Worm (Caenorhabditis elegans) whole organism, early embryonic: ENCODE results near the gene cor-1.

Experiments used
- B0310.2 ChIP-seq: sonication (generic microtip); optimal IDR thresholded peaks from 2 replicates; lab custom pipeline; 2016; ENCODE audit warnings: mild to moderate bottlenecking, missing genetic modification characterization, missing compliant biosample characterization
- F13C5.2 ChIP-seq: sonication (generic microtip); optimal IDR thresholded peaks from 2 replicates; lab custom pipeline; 2017; ENCODE audit warnings: mild to moderate bottlenecking, missing genetic modification characterization, inconsistent platforms, missing compliant biosample characterization
- aly-1 ChIP-seq: sonication (generic microtip); optimal IDR thresholded peaks from 2 replicates; lab custom pipeline; 2016; ENCODE audit warnings: missing genetic modification characterization, missing compliant biosample characterization
- ama-1 ChIP-seq: fragments of 150-350 bp; optimal IDR thresholded peaks from 2 replicates; lab custom pipeline; 2014
- ceh-13 ChIP-seq: fragments of 200-800 bp; sonication (Bioruptor generic); optimal IDR thresholded peaks from 2 replicates; lab custom pipeline; 2018; ENCODE audit warnings: mild to moderate bottlenecking, missing genetic modification characterization, missing compliant biosample characterization
- ceh-36 ChIP-seq: sonication (generic microtip); optimal IDR thresholded peaks from 2 replicates; lab custom pipeline; 2016; ENCODE audit warnings: missing genetic modification characterization, inconsistent platforms, missing compliant biosample characterization
- ets-7 ChIP-seq: sonication (generic microtip); optimal IDR thresholded peaks from 2 replicates; lab custom pipeline; 2016; ENCODE audit warnings: missing genotype, missing genetic modification characterization, missing compliant biosample characterization
- flt-1 ChIP-seq: fragments of 200-800 bp; sonication (Bioruptor generic); IDR thresholded peaks from 2 replicates; pipeline ENCODE4 v1.3.6; 2022; ENCODE audit warnings: missing genetic modification characterization, missing compliant biosample characterization
- hmbx-1 ChIP-seq: sonication (generic microtip); optimal IDR thresholded peaks from 2 replicates; lab custom pipeline; 2016; ENCODE audit warnings: mild to moderate bottlenecking, missing genetic modification characterization, missing compliant biosample characterization
- hmg-4 ChIP-seq: fragments of 200-800 bp; sonication (Bioruptor generic); optimal IDR thresholded peaks from 2 replicates; lab custom pipeline; 2018; ENCODE audit warnings: mild to moderate bottlenecking, missing genetic modification characterization, missing compliant biosample characterization
- hnd-1 ChIP-seq: sonication (generic microtip); optimal IDR thresholded peaks from 2 replicates; lab custom pipeline; 2016; ENCODE audit warnings: missing genetic modification characterization, missing compliant biosample characterization
- pes-1 ChIP-seq: fragments of 200-800 bp; sonication (Bioruptor generic); IDR thresholded peaks from 2 replicates; pipeline ENCODE4 v1.3.6; 2022; ENCODE audit warnings: missing genetic modification reagents, missing genetic modification characterization, missing compliant biosample characterization
- scrt-1 ChIP-seq: fragments of 200-800 bp; sonication (Bioruptor generic); IDR thresholded peaks from 2 replicates; pipeline ENCODE4 v1.3.6; 2022; ENCODE audit warnings: missing genetic modification characterization, missing compliant biosample characterization
- sea-1 ChIP-seq: fragments of 200-800 bp; sonication (Bioruptor generic); conservative IDR thresholded peaks from 2 replicates; pipeline ENCODE4 v1.3.6; 2022; ENCODE audit warnings: missing genetic modification characterization, missing compliant biosample characterization
- tbx-11 ChIP-seq: fragments of 200-800 bp; sonication (Bioruptor generic); IDR thresholded peaks from 2 replicates; pipeline ENCODE4 v1.3.6; 2022; ENCODE audit warnings: missing genetic modification characterization, missing compliant biosample characterization
- tbx-37 ChIP-seq: fragments of 200-800 bp; sonication (Bioruptor generic); conservative IDR thresholded peaks from 2 replicates; pipeline ENCODE4 v1.3.6; 2022; ENCODE audit warnings: missing genetic modification reagents, missing genetic modification characterization, missing compliant biosample characterization
- tra-4 ChIP-seq: sonication (generic microtip); optimal IDR thresholded peaks from 2 replicates; lab custom pipeline; 2017; ENCODE audit warnings: missing genetic modification characterization, missing compliant biosample characterization

cor-1 gene

DNA sequence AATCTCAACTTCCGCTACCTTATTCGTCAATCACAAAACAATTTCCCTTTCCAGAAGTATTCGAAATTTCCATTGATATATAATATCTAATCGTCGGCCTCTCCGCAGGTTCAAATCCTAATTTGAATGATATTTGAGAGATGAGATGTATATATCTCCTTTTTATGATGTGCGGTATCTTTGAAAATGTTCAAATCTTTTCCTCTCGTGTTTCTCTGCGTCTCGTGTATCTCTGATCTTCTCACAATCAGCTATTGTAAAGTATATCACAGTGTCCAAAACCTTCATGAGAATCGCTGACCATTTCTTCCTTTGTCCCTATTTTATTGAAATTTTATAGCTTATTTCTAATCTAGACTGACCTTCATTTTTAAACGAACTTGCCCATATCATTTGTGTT is 40.9 kb downstream of the cor-1 start:
- no peak for TF ChIP-seq F13C5.2
- no peak for TF ChIP-seq pes-1
- no peak for TF ChIP-seq aly-1 (tag; lab: Kevin White, UChicago)
- no peak for TF ChIP-seq tbx-37
- TF ChIP-seq flt-1 (GFP tag; lab: Robert Waterston, UW): no peak
- TF ChIP-seq sea-1: no peak
- TF ChIP-seq ceh-13 (GFP tag; lab: Kevin White, UChicago): no peak
- TF ChIP-seq tra-4 (tag; lab: Kevin White, UChicago): no peak
- no peak for TF ChIP-seq ets-7 (tag; lab: Kevin White, UChicago)
- TF ChIP-seq tbx-11 (GFP tag; lab: Robert Waterston, UW): no peak
- TF ChIP-seq ama-1 (lab: Kevin White, UChicago): no peak
- no peak for TF ChIP-seq hmg-4 (GFP tag; lab: Kevin White, UChicago)
- no peak for TF ChIP-seq hnd-1 (tag; lab: Kevin White, UChicago)
- no peak for TF ChIP-seq scrt-1 (GFP tag; lab: Robert Waterston, UW)
- no peak for TF ChIP-seq hmbx-1
- no peak for TF ChIP-seq B0310.2
- TF ChIP-seq ceh-36 (tag; lab: Kevin White, UChicago): no peak

DNA sequence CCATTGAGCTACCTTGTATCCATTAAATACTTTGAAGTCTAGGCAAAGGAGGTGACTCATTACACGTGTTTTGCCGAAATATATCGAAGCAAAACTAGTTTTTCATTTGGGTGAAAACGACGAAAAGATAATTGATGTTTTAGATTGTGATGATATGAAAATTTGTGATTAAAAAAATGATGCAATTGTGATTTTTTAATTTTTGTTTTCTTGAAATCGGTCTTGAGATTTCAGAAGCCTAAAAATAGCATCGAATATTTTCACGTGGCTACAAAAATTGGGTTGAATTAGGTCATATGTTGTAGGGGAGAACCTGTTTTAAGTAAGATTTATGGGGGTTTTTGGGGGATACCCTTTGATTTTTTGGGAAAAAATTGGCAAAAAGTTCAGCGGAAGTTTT is 41.6 kb downstream of the cor-1 start:
- TF ChIP-seq tbx-11 (GFP tag; lab: Robert Waterston, UW): no peak
- no peak for TF ChIP-seq pes-1
- TF ChIP-seq hnd-1 (tag; lab: Kevin White, UChicago): no peak
- TF ChIP-seq scrt-1 (GFP tag; lab: Robert Waterston, UW): no peak
- no peak for TF ChIP-seq hmbx-1
- no peak for TF ChIP-seq ama-1 (lab: Kevin White, UChicago)

DNA sequence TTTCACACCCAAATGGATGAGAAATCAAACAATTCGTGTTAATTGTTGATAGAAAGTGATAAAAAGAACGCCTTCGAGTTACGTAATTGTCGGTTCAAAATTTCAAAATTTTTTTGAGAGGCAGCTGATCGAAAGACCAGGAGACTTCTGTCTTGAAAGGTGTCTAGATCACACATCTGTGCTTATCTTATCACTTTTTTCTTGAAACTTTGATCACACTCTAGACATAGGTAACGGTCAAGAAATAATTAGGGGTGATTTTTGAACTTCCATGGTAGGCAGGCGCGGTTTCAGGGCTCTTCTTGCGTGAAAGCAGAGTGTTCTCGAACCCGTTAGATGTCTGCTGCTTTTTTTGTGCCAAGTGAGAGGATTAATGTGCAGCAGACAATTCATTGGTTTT is 44.5 kb downstream of the cor-1 start:
- no peak for TF ChIP-seq tbx-11 (GFP tag; lab: Robert Waterston, UW)
- TF ChIP-seq sea-1: no peak
- TF ChIP-seq tbx-37: no peak
- TF ChIP-seq hmg-4 (GFP tag; lab: Kevin White, UChicago): no peak
- TF ChIP-seq ceh-13 (GFP tag; lab: Kevin White, UChicago): no peak
- no peak for TF ChIP-seq pes-1
- no peak for TF ChIP-seq hmbx-1
- no peak for TF ChIP-seq aly-1 (tag; lab: Kevin White, UChicago)
- no peak for TF ChIP-seq B0310.2
- no peak for TF ChIP-seq ceh-36 (tag; lab: Kevin White, UChicago)
- no peak for TF ChIP-seq flt-1 (GFP tag; lab: Robert Waterston, UW)
- TF ChIP-seq F13C5.2: no peak
- TF ChIP-seq scrt-1 (GFP tag; lab: Robert Waterston, UW): no peak
- TF ChIP-seq ama-1 (lab: Kevin White, UChicago): no peak

DNA sequence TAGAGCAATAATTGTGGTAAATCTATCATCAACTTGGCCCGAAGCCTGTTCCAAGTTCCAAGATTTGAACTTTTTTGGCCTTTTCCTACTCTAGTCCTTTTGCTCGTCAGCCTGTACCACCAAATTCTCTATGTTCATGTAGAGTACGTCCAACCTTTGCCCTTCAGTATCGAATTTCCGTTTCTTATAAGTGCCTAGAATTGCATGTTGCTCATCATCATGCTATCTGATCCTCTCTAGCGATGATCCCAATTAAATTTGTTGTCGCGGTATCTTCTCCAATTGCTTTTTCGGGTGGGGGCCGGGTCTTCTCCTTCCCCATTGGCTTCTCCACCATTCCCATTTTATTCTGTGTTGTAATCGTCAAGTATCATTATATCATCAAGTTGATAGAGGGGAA is 45.0 kb downstream of the cor-1 start:
- no peak for TF ChIP-seq aly-1 (tag; lab: Kevin White, UChicago)
- no peak for TF ChIP-seq ceh-36 (tag; lab: Kevin White, UChicago)
- no peak for TF ChIP-seq sea-1
- TF ChIP-seq tbx-11 (GFP tag; lab: Robert Waterston, UW): no peak
- TF ChIP-seq F13C5.2: no peak

DNA sequence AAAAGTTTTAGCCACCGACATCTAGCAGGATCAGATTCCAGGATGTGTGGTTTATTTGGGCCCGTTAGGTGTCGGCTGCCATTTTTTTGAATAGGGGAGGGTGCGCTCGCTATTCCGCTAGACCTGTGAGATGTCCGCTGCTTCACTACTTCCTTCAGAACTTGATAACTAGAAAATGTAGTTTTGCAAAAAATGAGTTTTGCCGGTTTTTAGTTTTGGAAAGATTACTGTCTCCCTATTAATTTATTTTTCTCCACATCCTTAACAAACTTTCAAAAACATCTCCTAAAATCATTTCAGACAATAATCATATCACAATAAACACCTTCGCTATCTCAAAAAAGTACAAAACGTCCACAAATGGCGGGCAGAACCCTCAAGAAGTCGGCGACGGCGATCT is 45.9 kb downstream of the cor-1 start, which contains the start of gene vglu-2:
Gene vglu-2 (plus strand): TSS at position 301 of the 400 bp plus-strand sequence.
- TF ChIP-seq B0310.2: no peak
- TF ChIP-seq ama-1 (lab: Kevin White, UChicago): no peak
- no peak for TF ChIP-seq scrt-1 (GFP tag; lab: Robert Waterston, UW)
- no peak for TF ChIP-seq aly-1 (tag; lab: Kevin White, UChicago)
- TF ChIP-seq pes-1: no peak
- TF ChIP-seq sea-1: no peak
- no peak for TF ChIP-seq ceh-36 (tag; lab: Kevin White, UChicago)
- TF ChIP-seq tbx-37: no peak
- no peak for TF ChIP-seq ets-7 (tag; lab: Kevin White, UChicago)
- TF ChIP-seq flt-1 (GFP tag; lab: Robert Waterston, UW): no peak
- TF ChIP-seq hnd-1 (tag; lab: Kevin White, UChicago): no peak
- no peak for TF ChIP-seq tbx-11 (GFP tag; lab: Robert Waterston, UW)
- no peak for TF ChIP-seq tra-4 (tag; lab: Kevin White, UChicago)
- no peak for TF ChIP-seq hmbx-1
- TF ChIP-seq ceh-13 (GFP tag; lab: Kevin White, UChicago): no peak
- no peak for TF ChIP-seq F13C5.2
- TF ChIP-seq hmg-4 (GFP tag; lab: Kevin White, UChicago): no peak

DNA sequence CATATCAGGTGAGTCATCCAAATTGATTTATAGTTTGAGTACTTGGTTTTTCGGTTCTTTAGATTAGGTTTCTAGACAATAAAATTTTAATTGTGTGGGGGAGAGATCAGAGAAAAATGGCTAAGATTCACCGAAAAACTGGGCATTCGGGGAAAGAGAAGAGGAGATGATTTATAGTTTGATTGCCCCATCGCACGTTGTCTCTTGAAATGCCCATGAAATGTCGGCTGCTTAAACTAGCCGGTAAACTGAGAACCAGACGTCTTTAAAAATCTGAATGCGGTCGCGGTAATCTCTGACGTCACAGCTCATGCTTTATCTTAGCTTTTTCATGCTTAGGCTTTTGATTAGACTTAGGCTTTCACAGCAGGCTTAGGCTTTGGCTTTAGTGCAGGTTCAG is 48.0 kb downstream of the cor-1 start:
- TF ChIP-seq hmg-4 (GFP tag; lab: Kevin White, UChicago) (no peak), ceh-13 (GFP tag; lab: Kevin White, UChicago) (no peak)

DNA sequence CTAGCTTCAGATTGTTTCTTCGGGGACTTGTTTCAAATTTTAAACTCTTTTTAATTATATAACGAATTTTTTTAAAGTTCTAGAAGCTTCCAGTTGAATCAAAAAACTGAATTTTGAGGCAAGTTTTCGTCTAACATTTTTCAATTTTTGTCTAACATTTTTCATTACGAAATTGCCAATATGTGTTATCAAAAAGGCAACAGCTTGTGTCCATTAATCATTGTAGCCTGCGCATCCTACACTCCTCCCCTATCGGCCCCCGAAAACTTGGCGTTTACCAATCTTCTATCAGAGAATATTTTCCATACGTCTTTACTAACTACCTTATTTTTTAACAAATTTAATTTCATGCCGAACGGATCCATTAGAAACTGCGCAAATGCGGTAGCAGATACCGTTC is 51.2 kb downstream of the cor-1 start, which contains the start of gene vglu-3:
Gene vglu-3 (plus strand): TSS at position 301 of the 400 bp plus-strand sequence.
- TF ChIP-seq ama-1 (lab: Kevin White, UChicago) (no peak), tbx-11 (GFP tag; lab: Robert Waterston, UW) (no peak), aly-1 (tag; lab: Kevin White, UChicago) (no peak), ets-7 (tag; lab: Kevin White, UChicago) (no peak), hmbx-1 (no peak), tbx-37 (no peak), ceh-13 (GFP tag; lab: Kevin White, UChicago) (no peak), hnd-1 (tag; lab: Kevin White, UChicago) (no peak), hmg-4 (GFP tag; lab: Kevin White, UChicago) (no peak), F13C5.2 (no peak), flt-1 (GFP tag; lab: Robert Waterston, UW) (no peak), tra-4 (tag; lab: Kevin White, UChicago) (no peak), sea-1 (no peak), B0310.2 (no peak), scrt-1 (GFP tag; lab: Robert Waterston, UW) (no peak)
